Worm (Caenorhabditis elegans) whole organism, early embryonic: Measurements from ENCODE around the gene slc-17.3.

ENCODE experiments used
- B0310.2 ChIP-seq: sonication (generic microtip); optimal IDR thresholded peaks from 2 replicates; lab custom pipeline; 2016; ENCODE audit warnings: mild to moderate bottlenecking, missing genetic modification characterization, missing compliant biosample characterization
- F13C5.2 ChIP-seq: sonication (generic microtip); optimal IDR thresholded peaks from 2 replicates; lab custom pipeline; 2017; ENCODE audit warnings: mild to moderate bottlenecking, missing genetic modification characterization, inconsistent platforms, missing compliant biosample characterization
- aly-1 ChIP-seq: sonication (generic microtip); optimal IDR thresholded peaks from 2 replicates; lab custom pipeline; 2016; ENCODE audit warnings: missing genetic modification characterization, missing compliant biosample characterization
- ama-1 ChIP-seq: fragments of 150-350 bp; optimal IDR thresholded peaks from 2 replicates; lab custom pipeline; 2014
- ceh-13 ChIP-seq: fragments of 200-800 bp; sonication (Bioruptor generic); optimal IDR thresholded peaks from 2 replicates; lab custom pipeline; 2018; ENCODE audit warnings: mild to moderate bottlenecking, missing genetic modification characterization, missing compliant biosample characterization
- ceh-36 ChIP-seq: sonication (generic microtip); optimal IDR thresholded peaks from 2 replicates; lab custom pipeline; 2016; ENCODE audit warnings: missing genetic modification characterization, inconsistent platforms, missing compliant biosample characterization
- ets-7 ChIP-seq: sonication (generic microtip); optimal IDR thresholded peaks from 2 replicates; lab custom pipeline; 2016; ENCODE audit warnings: missing genotype, missing genetic modification characterization, missing compliant biosample characterization
- flt-1 ChIP-seq: fragments of 200-800 bp; sonication (Bioruptor generic); IDR thresholded peaks from 2 replicates; pipeline ENCODE4 v1.3.6; 2022; ENCODE audit warnings: missing genetic modification characterization, missing compliant biosample characterization
- hmbx-1 ChIP-seq: sonication (generic microtip); optimal IDR thresholded peaks from 2 replicates; lab custom pipeline; 2016; ENCODE audit warnings: mild to moderate bottlenecking, missing genetic modification characterization, missing compliant biosample characterization
- hmg-4 ChIP-seq: fragments of 200-800 bp; sonication (Bioruptor generic); optimal IDR thresholded peaks from 2 replicates; lab custom pipeline; 2018; ENCODE audit warnings: mild to moderate bottlenecking, missing genetic modification characterization, missing compliant biosample characterization
- hnd-1 ChIP-seq: sonication (generic microtip); optimal IDR thresholded peaks from 2 replicates; lab custom pipeline; 2016; ENCODE audit warnings: missing genetic modification characterization, missing compliant biosample characterization
- pes-1 ChIP-seq: fragments of 200-800 bp; sonication (Bioruptor generic); IDR thresholded peaks from 2 replicates; pipeline ENCODE4 v1.3.6; 2022; ENCODE audit warnings: missing genetic modification reagents, missing genetic modification characterization, missing compliant biosample characterization
- scrt-1 ChIP-seq: fragments of 200-800 bp; sonication (Bioruptor generic); IDR thresholded peaks from 2 replicates; pipeline ENCODE4 v1.3.6; 2022; ENCODE audit warnings: missing genetic modification characterization, missing compliant biosample characterization
- sea-1 ChIP-seq: fragments of 200-800 bp; sonication (Bioruptor generic); conservative IDR thresholded peaks from 2 replicates; pipeline ENCODE4 v1.3.6; 2022; ENCODE audit warnings: missing genetic modification characterization, missing compliant biosample characterization
- tbx-11 ChIP-seq: fragments of 200-800 bp; sonication (Bioruptor generic); IDR thresholded peaks from 2 replicates; pipeline ENCODE4 v1.3.6; 2022; ENCODE audit warnings: missing genetic modification characterization, missing compliant biosample characterization
- tbx-37 ChIP-seq: fragments of 200-800 bp; sonication (Bioruptor generic); conservative IDR thresholded peaks from 2 replicates; pipeline ENCODE4 v1.3.6; 2022; ENCODE audit warnings: missing genetic modification reagents, missing genetic modification characterization, missing compliant biosample characterization
- tra-4 ChIP-seq: sonication (generic microtip); optimal IDR thresholded peaks from 2 replicates; lab custom pipeline; 2017; ENCODE audit warnings: missing genetic modification characterization, missing compliant biosample characterization

The slc-17.3 gene

ce11 chrIII:7882900-7883299 lies 17.8 kb upstream of the slc-17.3 start, which contains the start of gene ZK688.9:
Gene ZK688.9, minus strand, starts transcription at chrIII:7883000.
- no peak for TF ChIP-seq hmg-4 (GFP tag; lab: Kevin White, UChicago)

ce11 chrIII:7880132-7880715 lies 15.1 kb upstream of the slc-17.3 start:
- TF ChIP-seq ama-1 (no peak), ceh-36 (tag; lab: Kevin White, UChicago) (no peak), aly-1 (tag; lab: Kevin White, UChicago) (no peak), scrt-1 (no peak), tra-4 (tag; lab: Kevin White, UChicago) (no peak), flt-1 (GFP tag; lab: Robert Waterston, UW) (no peak), pes-1 (GFP tag; lab: Robert Waterston, UW) (no peak), B0310.2 (no peak), tbx-11 (GFP tag; lab: Robert Waterston, UW) (no peak), F13C5.2 (tag; lab: Kevin White, UChicago) (no peak), hmg-4 (GFP tag; lab: Kevin White, UChicago) (no peak), ceh-13 (GFP tag; lab: Kevin White, UChicago) (no peak), sea-1 (GFP tag; lab: Robert Waterston, UW) (no peak), hnd-1 (tag; lab: Kevin White, UChicago) (no peak), tbx-37 (GFP tag; lab: Robert Waterston, UW) (no peak), ets-7 (no peak), hmbx-1 (tag; lab: Kevin White, UChicago) (no peak)

ce11 chrIII:7878852-7879329 lies 13.8 kb upstream of the slc-17.3 start, which contains the start of gene sup-18:
Gene sup-18, minus strand, starts transcription at chrIII:7878902.
- TF ChIP-seq tra-4 (tag; lab: Kevin White, UChicago) = no peak
- TF ChIP-seq tbx-37 (GFP tag; lab: Robert Waterston, UW) = no peak
- TF ChIP-seq sea-1 (GFP tag; lab: Robert Waterston, UW) = no peak
- no peak for TF ChIP-seq F13C5.2 (tag; lab: Kevin White, UChicago)
- no peak for TF ChIP-seq hnd-1 (tag; lab: Kevin White, UChicago)
- no peak for TF ChIP-seq scrt-1

DNA sequence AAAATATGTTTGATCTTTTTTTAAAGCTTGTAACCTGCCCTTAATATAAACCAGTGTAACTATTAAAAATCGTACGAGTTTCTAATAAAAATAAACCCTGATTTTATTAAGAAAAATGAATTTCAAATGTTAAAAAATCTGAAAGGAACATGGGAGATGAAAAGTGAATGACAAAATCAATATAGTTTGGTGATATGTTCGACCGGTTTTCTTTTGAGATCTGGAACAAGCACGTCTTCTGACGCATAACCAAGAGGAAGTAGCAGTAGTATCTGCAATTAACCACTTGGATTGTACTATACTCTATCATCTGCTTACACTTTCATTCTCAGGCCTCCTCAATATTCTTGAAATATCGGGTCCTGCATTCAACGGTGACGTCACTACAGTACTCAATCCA lies 12.0 kb upstream of the slc-17.3 start:
- TF ChIP-seq hmbx-1 (tag; lab: Kevin White, UChicago) = no peak
- TF ChIP-seq ama-1 = no peak
- TF ChIP-seq flt-1 (GFP tag; lab: Robert Waterston, UW) = no peak
- no peak for TF ChIP-seq pes-1 (GFP tag; lab: Robert Waterston, UW)
- no peak for TF ChIP-seq aly-1 (tag; lab: Kevin White, UChicago)
- TF ChIP-seq sea-1 (GFP tag; lab: Robert Waterston, UW) = no peak

ce11 chrIII:7873481-7873880 lies 8.4 kb upstream of the slc-17.3 start, which contains the start of gene tyr-1:
Gene tyr-1, plus strand, starts transcription at chrIII:7873781.
- TF ChIP-seq B0310.2 (no peak), flt-1 (GFP tag; lab: Robert Waterston, UW) (no peak), pes-1 (GFP tag; lab: Robert Waterston, UW) (no peak), ets-7 (no peak)

- TF ChIP-seq hnd-1 (tag; lab: Kevin White, UChicago) (no peak), ceh-13 (GFP tag; lab: Kevin White, UChicago) (no peak)
Measured at ce11 chrIII:7872776-7873175, 7.7 kb upstream of the slc-17.3 start.

- TF ChIP-seq hnd-1 (tag; lab: Kevin White, UChicago) (no peak), tra-4 (tag; lab: Kevin White, UChicago) (no peak), ceh-13 (GFP tag; lab: Kevin White, UChicago) (no peak), tbx-37 (GFP tag; lab: Robert Waterston, UW) (no peak), ets-7 (no peak), ama-1 (no peak), scrt-1 (no peak), pes-1 (GFP tag; lab: Robert Waterston, UW) (no peak), flt-1 (GFP tag; lab: Robert Waterston, UW) (no peak), ceh-36 (tag; lab: Kevin White, UChicago) (no peak), hmg-4 (GFP tag; lab: Kevin White, UChicago) (no peak), sea-1 (GFP tag; lab: Robert Waterston, UW) (no peak)
Measured at ce11 chrIII:7866189-7866588, 1.1 kb upstream of the slc-17.3 start, which contains the start of gene cup-4. Gene cup-4, plus strand, starts transcription at chrIII:7866489.

- TF ChIP-seq ceh-36 (tag; lab: Kevin White, UChicago) (no peak), ets-7 (no peak), aly-1 (tag; lab: Kevin White, UChicago) (no peak), tra-4 (tag; lab: Kevin White, UChicago) (no peak), scrt-1 (no peak), ceh-13 (GFP tag; lab: Kevin White, UChicago) (no peak), tbx-37 (GFP tag; lab: Robert Waterston, UW) (no peak), tbx-11 (GFP tag; lab: Robert Waterston, UW) (no peak), pes-1 (GFP tag; lab: Robert Waterston, UW) (no peak)
Measured at ce11 chrIII:7861535-7862120, 3.5 kb downstream of the slc-17.3 start, which contains the start of gene snr-5. Gene snr-5, plus strand, starts transcription at chrIII:7862070.
